Worm (Caenorhabditis elegans) whole organism, L4 larva: ENCODE measurements around the gene cest-9.2.
A peak's percentile ranks its signal among the peaks of the same experiment; 100 is the strongest.

Experiments
- F44E2.7 ChIP-seq: fragments of 200-800 bp; sonication (Bioruptor generic); IDR thresholded peaks from 2 replicates; pipeline ENCODE4 v2.1.2; 2022; ENCODE audit warnings: missing genetic modification characterization, missing compliant biosample characterization
- R02D3.7 ChIP-seq: fragments of 150-350 bp; sonication (generic microtip); optimal IDR thresholded peaks from 3 replicates; lab custom pipeline; 2014; ENCODE audit warnings: missing biosample characterization, missing genetic modification characterization
- Y105C5A.15 ChIP-seq: fragments of 200-800 bp; sonication (Bioruptor generic); IDR thresholded peaks from 2 replicates; pipeline ENCODE4 v1.3.6; 2022; ENCODE audit warnings: missing genetic modification characterization, missing compliant biosample characterization
- Y48G9A.11 ChIP-seq: fragments of 200-800 bp; sonication (Bioruptor generic); IDR thresholded peaks from 2 replicates; pipeline ENCODE4 v1.3.6; 2022; ENCODE audit warnings: missing genetic modification reagents, missing genetic modification characterization, missing compliant biosample characterization
- ZK337.2 ChIP-seq: fragments of 200-800 bp; sonication (Bioruptor generic); IDR thresholded peaks from 2 replicates; pipeline ENCODE4 v1.3.6; 2022; ENCODE audit warnings: missing genetic modification reagents, missing genetic modification characterization, missing compliant biosample characterization
- ZK546.5 ChIP-seq, 2 experiments: sonication (generic microtip); optimal IDR thresholded peaks; 2 replicates each; lab custom pipeline; 2017; ENCODE audit warnings: missing biosample characterization in 2 of 2, missing genetic modification characterization in 2 of 2
- aha-1 ChIP-seq: fragments of 150-350 bp; peaks from one replicate; lab custom pipeline; 2014; ENCODE audit warnings: missing biosample characterization, missing genetic modification characterization
- ceh-20 ChIP-seq: fragments of 200-800 bp; sonication (Bioruptor generic); IDR thresholded peaks from 2 replicates; pipeline ENCODE4 v1.3.6; 2022; ENCODE audit warnings: missing genetic modification reagents, missing genetic modification characterization, missing compliant biosample characterization
- ceh-28 ChIP-seq: fragments of 150-350 bp; optimal IDR thresholded peaks from 2 replicates; lab custom pipeline; 2014; ENCODE audit warnings: missing biosample characterization, missing genetic modification reagents, missing genetic modification characterization
- ceh-32 ChIP-seq: sonication (generic microtip); optimal IDR thresholded peaks from 2 replicates; lab custom pipeline; 2016; ENCODE audit warnings: mild to moderate bottlenecking, missing genetic modification characterization, missing compliant biosample characterization; ENCODE audit not compliant: poor library complexity
- ceh-44 ChIP-seq: fragments of 200-800 bp; sonication (Bioruptor generic); IDR thresholded peaks from 2 replicates; pipeline ENCODE4 v1.3.6; 2022; ENCODE audit warnings: missing genetic modification reagents, missing genetic modification characterization, missing compliant biosample characterization
- ceh-62 ChIP-seq: sonication (generic microtip); optimal IDR thresholded peaks from 2 replicates; lab custom pipeline; 2017; ENCODE audit warnings: missing biosample characterization, missing genetic modification characterization
- daf-12 ChIP-seq: fragments of 150-350 bp; optimal IDR thresholded peaks from 2 replicates; lab custom pipeline; 2014; ENCODE audit warnings: missing biosample characterization, missing genetic modification reagents, missing genetic modification characterization
- daf-16 ChIP-seq, 3 experiments: sonication (generic microtip); optimal IDR thresholded peaks; 2 replicates each; lab custom pipeline; 2016 to 2017; ENCODE audit warnings: missing genetic modification characterization in 3 of 3, missing genetic modification reagents in 3 of 3, mild to moderate bottlenecking in 2 of 3, missing compliant biosample characterization in 2 of 3, missing biosample characterization in 1 of 3, moderate library complexity in 1 of 3
- dmd-6 ChIP-seq: fragments of 200-800 bp; sonication (Bioruptor generic); IDR thresholded peaks from 2 replicates; pipeline ENCODE4 v1.3.6; 2022; ENCODE audit warnings: missing genetic modification reagents, missing genetic modification characterization, missing compliant biosample characterization
- dpl-1 ChIP-seq: fragments of 150-350 bp; optimal IDR thresholded peaks from 2 replicates; lab custom pipeline; 2014; ENCODE audit warnings: missing biosample characterization, missing genetic modification reagents, missing genetic modification characterization
- duxl-1 ChIP-seq: sonication (generic microtip); optimal IDR thresholded peaks from 2 replicates; lab custom pipeline; 2016; ENCODE audit warnings: mild to moderate bottlenecking, missing genetic modification characterization, moderate library complexity, missing compliant biosample characterization; ENCODE audit not compliant: poor library complexity
- dve-1 ChIP-seq: sonication (generic microtip); optimal IDR thresholded peaks from 2 replicates; lab custom pipeline; 2017; ENCODE audit warnings: antibody characterized with exemption, mild to moderate bottlenecking, missing genetic modification characterization, missing compliant biosample characterization; ENCODE audit not compliant: insufficient read depth
- egl-43 ChIP-seq: fragments of 200-800 bp; sonication (Bioruptor generic); IDR thresholded peaks from 2 replicates; pipeline ENCODE4 v1.3.6; 2022; ENCODE audit warnings: missing genetic modification reagents, missing genetic modification characterization, missing compliant biosample characterization
- hif-1 ChIP-seq, 2 experiments: sonication (generic microtip); optimal IDR thresholded peaks; 2 replicates each; lab custom pipeline; 2016 to 2017; ENCODE audit warnings: missing compliant biosample characterization in 2 of 2, missing genetic modification characterization in 2 of 2, missing genetic modification reagents in 2 of 2, missing genotype in 2 of 2, mild to moderate bottlenecking in 1 of 2
- hlh-30 ChIP-seq: sonication (generic microtip); optimal IDR thresholded peaks from 2 replicates; lab custom pipeline; 2017; ENCODE audit warnings: antibody characterized with exemption, mild to moderate bottlenecking, missing genetic modification characterization, missing compliant biosample characterization; ENCODE audit not compliant: insufficient read depth
- jun-1 ChIP-seq: fragments of 150-350 bp; optimal IDR thresholded peaks from 2 replicates; lab custom pipeline; 2014; ENCODE audit warnings: missing biosample characterization, missing genetic modification reagents, missing genetic modification characterization
- lin-39 ChIP-seq: fragments of 150-350 bp; optimal IDR thresholded peaks from 2 replicates; lab custom pipeline; 2014; ENCODE audit warnings: missing biosample characterization, missing genetic modification reagents, missing genetic modification characterization
- lsy-2 ChIP-seq, 2 experiments: fragments of 150-350 bp in 1 of 2; sonication (generic microtip) in 1 of 2; optimal IDR thresholded peaks; 2 replicates each; lab custom pipeline; 2014 to 2017; ENCODE audit warnings: missing biosample characterization in 2 of 2, missing genetic modification characterization in 2 of 2
- madf-5 ChIP-seq, 2 experiments: fragments of 200-800 bp; sonication (Bioruptor generic); IDR thresholded peaks; 2 replicates each; pipeline ENCODE4 v1.3.6; 2022; ENCODE audit warnings: missing compliant biosample characterization in 2 of 2, missing genetic modification characterization in 2 of 2
- madf-9 ChIP-seq: fragments of 200-800 bp; sonication (Bioruptor generic); conservative IDR thresholded peaks from 2 replicates; pipeline ENCODE4 v1.3.6; 2022; ENCODE audit warnings: missing genetic modification reagents, missing genetic modification characterization, missing compliant biosample characterization
- mep-1 ChIP-seq: fragments of 150-350 bp; sonication (generic microtip); optimal IDR thresholded peaks from 3 replicates; lab custom pipeline; 2014; ENCODE audit warnings: missing biosample characterization, missing genetic modification characterization
- mxl-2 ChIP-seq: fragments of 200-800 bp; sonication (Bioruptor generic); conservative IDR thresholded peaks from 2 replicates; pipeline ENCODE4 v1.3.6; 2022; ENCODE audit warnings: missing genetic modification reagents, missing genetic modification characterization, missing compliant biosample characterization
- nhr-28 ChIP-seq: fragments of 150-350 bp; optimal IDR thresholded peaks from 2 replicates; lab custom pipeline; 2014; ENCODE audit warnings: missing biosample characterization, missing genetic modification characterization
- nhr-76 ChIP-seq: fragments of 150-350 bp; optimal IDR thresholded peaks from 2 replicates; lab custom pipeline; 2014; ENCODE audit warnings: missing biosample characterization, missing genetic modification characterization
- pqm-1 ChIP-seq: sonication (generic microtip); optimal IDR thresholded peaks from 2 replicates; lab custom pipeline; 2017; ENCODE audit warnings: missing biosample characterization, missing genetic modification characterization
- rbr-2 ChIP-seq: sonication (generic microtip); optimal IDR thresholded peaks from 2 replicates; lab custom pipeline; 2016; ENCODE audit warnings: missing genotype, missing genetic modification characterization, missing compliant biosample characterization
- sdz-12 ChIP-seq: fragments of 200-800 bp; sonication (Bioruptor generic); optimal IDR thresholded peaks from 2 replicates; lab custom pipeline; 2018; ENCODE audit warnings: mild to moderate bottlenecking, missing genetic modification characterization, missing compliant biosample characterization
- set-16 ChIP-seq: fragments of 200-800 bp; sonication (Bioruptor generic); IDR thresholded peaks from 2 replicates; pipeline ENCODE4 v1.3.6; 2022; ENCODE audit warnings: missing genetic modification reagents, missing genetic modification characterization, missing compliant biosample characterization
- snpc-4 ChIP-seq: fragments of 150-350 bp; optimal IDR thresholded peaks from 2 replicates; lab custom pipeline; 2014; ENCODE audit warnings: missing biosample characterization, missing genetic modification characterization
- spr-1 ChIP-seq: sonication (generic microtip); optimal IDR thresholded peaks from 2 replicates; lab custom pipeline; 2016; ENCODE audit warnings: mild to moderate bottlenecking, missing genetic modification characterization, missing compliant biosample characterization
- tra-1 ChIP-seq: fragments of 200-800 bp; sonication (Bioruptor generic); IDR thresholded peaks from 2 replicates; pipeline ENCODE4 v1.3.6; 2022; ENCODE audit warnings: missing genetic modification reagents, missing genetic modification characterization, missing compliant biosample characterization
- unc-62 ChIP-seq, 3 experiments: fragments of 150-350 bp in 1 of 3; sonication (generic microtip); optimal IDR thresholded peaks in 2 of 3; peaks in 1 of 3; 1 replicate in 1 of 3; 2 replicates in 2 of 3; lab custom pipeline; 2014 to 2017; ENCODE audit warnings: missing biosample characterization in 3 of 3, missing genetic modification characterization in 3 of 3, missing genetic modification reagents in 3 of 3, missing genotype in 1 of 3
- zfp-2 ChIP-seq: sonication (generic microtip); optimal IDR thresholded peaks from 2 replicates; lab custom pipeline; 2016; ENCODE audit warnings: mild to moderate bottlenecking, missing genetic modification characterization, missing compliant biosample characterization
- zip-11 ChIP-seq: fragments of 200-800 bp; sonication (Bioruptor generic); IDR thresholded peaks from 2 replicates; pipeline ENCODE4 v1.3.6; 2022; ENCODE audit warnings: missing genetic modification characterization, missing compliant biosample characterization
- zip-2 ChIP-seq: fragments of 150-350 bp; optimal IDR thresholded peaks from 2 replicates; lab custom pipeline; 2014; ENCODE audit warnings: missing biosample characterization, missing genetic modification characterization
- ztf-11 ChIP-seq: fragments of 150-350 bp; optimal IDR thresholded peaks from 2 replicates; lab custom pipeline; 2014; ENCODE audit warnings: missing biosample characterization, missing genetic modification characterization

Gene cest-9.2

ce11 chrX:12205478-12206059 is 16.3 kb upstream of the cest-9.2 start (continued):
- TF ChIP-seq ZK546.5 (tag; optimal IDR thresholded peaks at IDR 0.05; lab: Kevin White, UChicago) (no peak), dpl-1 (GFP tag; lab: Kevin White, UChicago) (no peak), R02D3.7 (tag; lab: Kevin White, UChicago) (no peak)

- TF ChIP-seq rbr-2: peak; percentile 10
- TF ChIP-seq unc-62 (GFP tag; optimal IDR thresholded peaks at IDR 0.05 in 1 of 2; lab: Kevin White, UChicago): peak in 1 of 2 experiments; percentile 90
- TF ChIP-seq unc-62 (tag; optimal IDR thresholded peaks at IDR 0.05; lab: Kevin White, UChicago): no peak
- no peak for TF ChIP-seq ZK337.2 (GFP tag; lab: Robert Waterston, UW)
- no peak for TF ChIP-seq nhr-28 (tag; lab: Kevin White, UChicago)
Observed at ce11 chrX:12207078-12207477, 14.8 kb upstream of the cest-9.2 start.

ce11 chrX:12210145-12211032 is 11.5 kb upstream of the cest-9.2 start:
- TF ChIP-seq Y105C5A.15 (GFP tag; lab: Robert Waterston, UW) (no peak), nhr-28 (tag; lab: Kevin White, UChicago) (peak; percentile 59), mep-1 (peak; percentile 40), sdz-12 (GFP tag; lab: Kevin White, UChicago) (no peak), ceh-44 (GFP tag; lab: Robert Waterston, UW) (no peak), unc-62 (GFP tag; optimal IDR thresholded peaks at IDR 0.05 in 1 of 2; lab: Kevin White, UChicago) (peak in 1 of 2 experiments; percentile 97), unc-62 (tag; optimal IDR thresholded peaks at IDR 0.05; lab: Kevin White, UChicago) (no peak), duxl-1 (no peak), egl-43 (GFP tag; lab: Robert Waterston, UW) (no peak), zip-11 (no peak), pqm-1 (peak; percentile 33), ceh-20 (no peak), dve-1 (tag; lab: Kevin White, UChicago) (peak; percentile 45), snpc-4 (tag; lab: Kevin White, UChicago) (no peak), hif-1 (tag; optimal IDR thresholded peaks at IDR 0.05; lab: Kevin White, UChicago) (no peak), mxl-2 (GFP tag; lab: Robert Waterston, UW) (no peak), madf-5 (GFP tag; IDR thresholded peaks at IDR 0.05; lab: Robert Waterston, UW) (no peak), nhr-76 (tag; lab: Kevin White, UChicago) (no peak), ceh-28 (tag; lab: Kevin White, UChicago) (no peak), lin-39 (tag; lab: Kevin White, UChicago) (peak; percentile 24), zfp-2 (tag; lab: Kevin White, UChicago) (no peak), dmd-6 (peak; percentile 51), tra-1 (GFP tag; lab: Robert Waterston, UW) (0 out of 2 replicates have a peak, but pooled peaks have one; percentile 28), lsy-2 (tag; optimal IDR thresholded peaks at IDR 0.05; lab: Kevin White, UChicago) (peak in 1 of 2 experiments; percentile 10), set-16 (GFP tag; lab: Robert Waterston, UW) (no peak), hlh-30 (tag; lab: Kevin White, UChicago) (no peak), daf-12 (tag; lab: Kevin White, UChicago) (no peak), ceh-32 (tag; lab: Kevin White, UChicago) (no peak), jun-1 (tag; lab: Kevin White, UChicago) (no peak), aha-1 (tag; lab: Kevin White, UChicago) (peak; percentile 73), ztf-11 (tag; lab: Kevin White, UChicago) (no peak), spr-1 (no peak), rbr-2 (no peak), ceh-62 (no peak), Y48G9A.11 (GFP tag; lab: Robert Waterston, UW) (no peak), zip-2 (tag; lab: Kevin White, UChicago) (no peak), daf-16 (GFP tag; optimal IDR thresholded peaks at IDR 0.05; lab: Kevin White, UChicago) (no peak), daf-16 (tag; optimal IDR thresholded peaks at IDR 0.05; lab: Kevin White, UChicago) (peak; percentile 65), F44E2.7 (GFP tag; lab: Robert Waterston, UW) (no peak), madf-9 (GFP tag; lab: Robert Waterston, UW) (no peak)
- TF ChIP-seq, all 104 proteins: peak for 11
